Worm (Caenorhabditis elegans): ENCODE results near the gene T20B12.4.

T20B12.4 gene

DNA sequence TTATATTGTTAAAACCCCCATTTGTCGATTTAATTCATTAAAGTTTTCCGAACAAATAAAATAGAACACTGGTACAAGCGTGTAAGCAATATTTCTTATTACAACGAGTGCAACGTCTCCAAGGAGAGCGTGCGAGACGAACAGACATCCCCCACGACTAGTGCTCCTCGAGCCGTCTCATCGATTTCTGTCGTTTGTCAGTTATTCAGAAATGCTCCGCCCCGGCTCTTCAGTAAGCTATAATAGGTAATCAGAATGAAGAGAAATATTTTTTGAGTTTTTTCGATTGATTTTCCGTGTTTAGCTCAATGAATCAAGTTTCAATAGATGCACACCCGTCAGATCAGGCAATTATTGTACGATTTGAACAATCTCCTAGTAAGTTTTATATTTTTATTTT is 28.8 kb upstream of the T20B12.4 start, which contains the start of gene kap-1 (continued):
- peak; percentile 26 for TF ChIP-seq gei-17 (GFP tag; optimal IDR thresholded peaks at IDR 0.05)
- no peak for TF ChIP-seq K12H6.12 (tag; optimal IDR thresholded peaks at IDR 0.05)
- TF ChIP-seq ZK185.1 (tag; optimal IDR thresholded peaks at IDR 0.05; ENCODE audit: poor library complexity, severe bottlenecking): no peak
- TF ChIP-seq mxl-1 (tag; optimal IDR thresholded peaks at IDR 0.05): no peak
- no peak for TF ChIP-seq cebp-1 (GFP tag; IDR thresholded peaks at IDR 0.05)
- TF ChIP-seq cebp-1 (tag; optimal IDR thresholded peaks at IDR 0.05): peak; percentile 56
- no peak for TF ChIP-seq F22D6.2 (tag; optimal IDR thresholded peaks at IDR 0.05)
- TF ChIP-seq repo-1 (tag; optimal IDR thresholded peaks at IDR 0.05): peak; percentile 73
- no peak for TF ChIP-seq tbx-9 (tag; optimal IDR thresholded peaks at IDR 0.05; ENCODE audit: borderline replicate concordance)
- no peak for TF ChIP-seq nfya-1 (tag; optimal IDR thresholded peaks at IDR 0.05; ENCODE audit: borderline replicate concordance, insufficient read depth)
- 0 out of 2 replicates have a peak, but pooled peaks have one; percentile 20 for TF ChIP-seq attf-3 (GFP tag; conservative IDR thresholded peaks at IDR 0.05)
- no peak for TF ChIP-seq F57C9.4 (tag; optimal IDR thresholded peaks at IDR 0.05)
- TF ChIP-seq F33H1.4 (GFP tag; IDR thresholded peaks at IDR 0.05): peak; percentile 33; the same call in 1 of the 2 replicates
- TF ChIP-seq attf-6 (GFP tag; IDR thresholded peaks at IDR 0.05): no peak
- TF ChIP-seq sea-2 (GFP tag; IDR thresholded peaks at IDR 0.05): no peak
- no peak for TF ChIP-seq egl-44 (GFP tag; IDR thresholded peaks at IDR 0.05)
- peak in 1 of 3 experiments; percentile 42 for TF ChIP-seq lin-35 (GFP tag; optimal IDR thresholded peaks at IDR 0.05)
- no peak for TF ChIP-seq ztf-26 (tag; optimal IDR thresholded peaks at IDR 0.05)
- no peak for TF ChIP-seq pbrm-1 (GFP tag; IDR thresholded peaks at IDR 0.05)
- TF ChIP-seq somi-1 (GFP tag; optimal IDR thresholded peaks at IDR 0.05): no peak
- no peak for TF ChIP-seq B0019.2 (GFP tag; conservative IDR thresholded peaks at IDR 0.05)
- TF ChIP-seq ekl-4 (GFP tag; IDR thresholded peaks at IDR 0.05): peak; percentile 51; the same call in 1 of the 2 replicates
- no peak for TF ChIP-seq xnd-1 (tag; optimal IDR thresholded peaks at IDR 0.05)
- TF ChIP-seq B0261.1 (tag; optimal IDR thresholded peaks at IDR 0.05): no peak
- peak; percentile 58 for TF ChIP-seq tlf-1 (GFP tag; optimal IDR thresholded peaks at IDR 0.05)
- peak; percentile 21; the same call in 1 of the 2 replicates for TF ChIP-seq ceh-100 (GFP tag; IDR thresholded peaks at IDR 0.05)
- TF ChIP-seq fkh-3 (tag; optimal IDR thresholded peaks at IDR 0.05): peak; percentile 80
- peak; percentile 78 for TF ChIP-seq ama-1 (optimal IDR thresholded peaks at IDR 0.05)
- TF ChIP-seq ama-1 (GFP tag; optimal IDR thresholded peaks at IDR 0.05): peak in 1 of 2 experiments; percentile 78
- TF ChIP-seq ztf-28 (GFP tag; IDR thresholded peaks at IDR 0.05): no peak
- TF ChIP-seq ztf-25 (GFP tag; IDR thresholded peaks at IDR 0.05): no peak
- no peak for TF ChIP-seq dpl-1 (GFP tag; optimal IDR thresholded peaks at IDR 0.05)
- peak; percentile 76 for TF ChIP-seq F52B5.7 (tag; optimal IDR thresholded peaks at IDR 0.05)
- TF ChIP-seq unc-62 (GFP tag; optimal IDR thresholded peaks at IDR 0.05): no peak
- TF ChIP-seq snpc-4 (GFP tag; optimal IDR thresholded peaks at IDR 0.05): peak; percentile 18
- TF ChIP-seq snpc-4 (tag; optimal IDR thresholded peaks at IDR 0.05): peak in 1 of 4 experiments; percentile 42
- no peak; the same call in 1 of the 2 replicates for TF ChIP-seq Y53G8AR.9 (GFP tag; conservative IDR thresholded peaks at IDR 0.05)
- TF ChIP-seq snpc-1.1 (tag; optimal IDR thresholded peaks at IDR 0.05; ENCODE audit: insufficient read depth): no peak
- TF ChIP-seq pha-4 (tag; optimal IDR thresholded peaks at IDR 0.05): no peak
- peak; percentile 72 for TF ChIP-seq chd-7 (tag; optimal IDR thresholded peaks at IDR 0.05)
- TF ChIP-seq ztf-22 (GFP tag; optimal IDR thresholded peaks at IDR 0.05): peak; percentile 25
- TF ChIP-seq ceh-40 (GFP tag; IDR thresholded peaks at IDR 0.05): no peak
- no peak for TF ChIP-seq ztf-6 (GFP tag; IDR thresholded peaks at IDR 0.05)
- peak; percentile 3; the same call in 1 of the 2 replicates for TF ChIP-seq madf-6 (GFP tag; IDR thresholded peaks at IDR 0.05)
- TF ChIP-seq ceh-58 (GFP tag; IDR thresholded peaks at IDR 0.05): no peak
- TF ChIP-seq let-607 (tag; optimal IDR thresholded peaks at IDR 0.05): peak in 1 of 2 experiments; percentile 4
- TF ChIP-seq mel-28 (tag; optimal IDR thresholded peaks at IDR 0.05; ENCODE audit: borderline replicate concordance): no peak
- no peak for TF ChIP-seq efl-1 (GFP tag; optimal IDR thresholded peaks at IDR 0.05)
- peak; percentile 21 for TF ChIP-seq ceh-79 (tag; optimal IDR thresholded peaks at IDR 0.05)

All from whole organism, young adult.